Worm (Caenorhabditis elegans): ENCODE data around the gene glf-1.

- TF ChIP-seq F33H1.4 (GFP tag; IDR thresholded peaks at IDR 0.05) = no peak
- no peak for TF ChIP-seq attf-3 (GFP tag; conservative IDR thresholded peaks at IDR 0.05)
- no peak for TF ChIP-seq nhr-80 (tag; optimal IDR thresholded peaks at IDR 0.05)
- no peak for TF ChIP-seq lin-40 (tag; optimal IDR thresholded peaks at IDR 0.05)
- TF ChIP-seq ztf-28 (GFP tag; IDR thresholded peaks at IDR 0.05) = no peak
Observed at ce11 chrIV:5891265-5891664, 5.6 kb downstream of the glf-1 start, which contains the start of gene H04M03.3.
